Worm (Caenorhabditis elegans): ENCODE results near the gene let-765.

The let-765 gene

DNA sequence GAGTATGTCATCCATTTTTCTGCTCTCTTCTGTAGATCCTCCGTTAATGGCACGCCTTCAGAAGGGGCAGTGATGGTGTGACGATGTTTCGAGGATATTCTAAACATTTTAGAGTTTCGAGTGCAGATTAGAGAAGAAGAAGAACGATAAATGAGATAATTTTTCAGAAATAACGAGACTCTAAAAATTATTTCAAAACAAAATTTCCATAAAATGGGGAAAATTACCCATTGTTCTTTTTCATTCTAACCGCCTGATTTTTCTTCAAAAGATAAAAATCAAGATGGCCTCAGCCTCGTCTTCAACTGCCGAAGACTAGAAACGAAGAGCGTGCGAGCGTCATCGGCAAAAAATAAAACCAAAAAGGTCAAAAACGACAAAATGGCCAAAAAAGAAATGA lies at the start of gene let-765:
Gene let-765, minus strand, starts transcription at position 101 of the 400 bp plus-strand sequence.
- TF ChIP-seq unc-62 (GFP tag; optimal IDR thresholded peaks at IDR 0.05), result no peak

DNA sequence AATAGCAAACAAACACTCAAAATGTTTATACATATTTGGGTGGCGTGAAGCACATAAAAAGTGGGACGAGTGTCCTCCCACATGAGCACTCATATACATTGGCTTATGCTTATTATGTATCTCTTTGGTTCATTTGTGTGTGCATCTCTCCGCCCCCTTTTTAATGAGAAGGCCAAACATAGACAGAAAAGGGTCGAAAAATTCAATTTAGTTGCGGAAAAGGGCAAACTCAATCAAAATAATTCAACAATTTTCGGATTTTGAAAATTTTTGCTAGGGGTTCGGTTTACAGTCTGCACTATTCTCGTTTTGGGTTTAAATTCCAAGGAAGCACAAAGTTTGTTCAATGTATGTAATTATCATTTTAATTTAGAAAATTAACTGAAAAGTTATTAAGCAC lies 46.6 kb upstream of the let-765 start:
- no peak for TF ChIP-seq unc-62 (GFP tag; optimal IDR thresholded peaks at IDR 0.05)

DNA sequence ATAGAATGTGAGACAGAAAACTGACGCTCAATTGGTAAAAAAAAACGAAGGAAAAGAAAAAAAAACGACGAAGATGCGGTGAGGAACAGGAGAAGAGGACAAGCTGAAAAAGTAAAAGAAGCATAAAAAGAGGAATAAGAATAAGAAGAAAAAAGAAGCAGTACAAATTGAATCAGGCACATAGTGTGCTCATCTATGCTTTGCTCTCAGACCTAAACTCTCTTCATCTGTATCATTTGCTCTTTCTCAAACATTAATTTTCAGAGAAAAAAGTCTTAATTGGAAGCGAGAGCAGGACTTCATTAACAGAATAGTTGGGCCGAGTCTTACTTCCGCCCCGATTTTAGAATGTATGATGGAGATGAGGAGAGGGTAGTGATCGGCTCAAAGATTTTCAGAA lies 45.9 kb upstream of the let-765 start:
- TF ChIP-seq unc-62 (GFP tag; optimal IDR thresholded peaks at IDR 0.05), result no peak

DNA sequence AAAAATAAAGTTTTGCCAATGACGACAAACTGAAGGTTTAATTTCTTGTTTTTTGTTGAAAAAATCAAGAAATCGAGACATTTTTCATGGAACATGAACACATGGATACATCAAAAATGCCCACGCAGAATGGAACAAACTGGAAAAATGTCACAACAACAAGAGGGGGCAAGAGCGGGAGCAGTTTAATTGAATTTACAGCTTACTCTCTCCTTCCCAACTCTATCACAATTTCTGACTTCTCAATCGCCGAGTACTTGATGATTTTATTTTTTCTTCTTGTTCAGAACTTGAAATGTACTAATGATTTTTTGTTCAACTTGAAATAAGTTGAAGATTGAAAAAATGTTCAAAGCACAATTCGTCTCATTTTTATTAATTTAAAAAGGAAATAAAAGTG lies 44.3 kb upstream of the let-765 start:
- TF ChIP-seq unc-62 (GFP tag; optimal IDR thresholded peaks at IDR 0.05), result no peak

DNA sequence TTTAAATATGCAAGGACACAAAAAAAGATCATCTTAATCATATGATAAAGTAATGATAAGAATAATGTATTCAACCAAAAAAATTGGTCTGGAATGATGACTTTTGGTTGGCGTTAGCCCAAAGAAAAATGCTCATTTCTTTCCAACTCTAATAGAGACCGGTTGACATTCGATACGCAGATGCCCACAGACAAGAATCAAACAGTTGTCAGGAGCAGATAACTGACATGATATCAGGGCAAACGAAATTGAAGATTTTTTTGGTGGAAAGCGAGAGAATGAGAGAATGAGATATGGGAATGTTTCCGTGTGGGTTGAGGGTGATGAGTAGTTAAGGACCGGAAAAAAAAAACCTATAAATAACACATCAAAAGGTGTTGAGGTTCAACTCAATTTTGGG lies 38.1 kb upstream of the let-765 start:
- TF ChIP-seq unc-62 (GFP tag; optimal IDR thresholded peaks at IDR 0.05), result no peak

DNA sequence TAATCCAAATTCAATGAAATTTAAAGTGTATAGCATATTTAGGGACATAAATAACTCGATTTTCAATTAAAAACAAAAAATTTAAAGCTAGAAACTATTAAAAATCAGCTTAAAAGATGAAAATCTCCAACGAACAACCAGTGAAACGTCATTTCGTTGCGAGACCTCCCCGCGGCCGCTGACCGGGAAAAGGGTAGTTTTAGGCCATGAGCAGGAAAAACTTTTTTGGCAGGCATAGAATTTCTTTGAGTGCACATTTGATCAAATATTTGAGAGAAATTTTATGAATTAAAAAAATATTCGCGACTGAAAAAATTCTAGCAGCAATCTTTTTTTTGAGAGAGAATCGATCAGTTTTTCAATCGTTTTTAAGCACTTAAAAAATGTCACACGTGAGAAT lies 24.3 kb upstream of the let-765 start:
- no peak for TF ChIP-seq unc-62 (GFP tag; optimal IDR thresholded peaks at IDR 0.05)

DNA sequence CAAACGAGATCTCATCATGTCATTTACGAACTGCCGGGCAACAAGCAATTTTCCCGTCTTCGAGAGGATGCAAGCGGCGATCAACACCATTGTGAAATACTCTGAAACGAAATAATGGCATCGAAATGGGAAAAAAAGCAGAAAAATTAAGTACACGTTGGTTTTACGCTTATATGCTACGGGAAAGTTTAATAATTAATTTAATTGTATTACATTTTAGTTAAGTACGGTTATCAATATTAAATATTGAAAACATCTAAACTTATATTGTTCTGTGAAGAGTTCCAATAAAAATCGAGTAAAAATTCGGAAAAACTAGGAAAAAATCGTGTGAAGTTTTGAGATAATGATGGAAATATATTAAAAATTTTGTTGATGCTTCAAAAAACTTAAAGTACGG lies 23.9 kb upstream of the let-765 start, which contains the start of gene copd-1:
Gene copd-1, minus strand, starts transcription at position 101 of the 400 bp plus-strand sequence.
- no peak for TF ChIP-seq unc-62 (GFP tag; optimal IDR thresholded peaks at IDR 0.05)

DNA sequence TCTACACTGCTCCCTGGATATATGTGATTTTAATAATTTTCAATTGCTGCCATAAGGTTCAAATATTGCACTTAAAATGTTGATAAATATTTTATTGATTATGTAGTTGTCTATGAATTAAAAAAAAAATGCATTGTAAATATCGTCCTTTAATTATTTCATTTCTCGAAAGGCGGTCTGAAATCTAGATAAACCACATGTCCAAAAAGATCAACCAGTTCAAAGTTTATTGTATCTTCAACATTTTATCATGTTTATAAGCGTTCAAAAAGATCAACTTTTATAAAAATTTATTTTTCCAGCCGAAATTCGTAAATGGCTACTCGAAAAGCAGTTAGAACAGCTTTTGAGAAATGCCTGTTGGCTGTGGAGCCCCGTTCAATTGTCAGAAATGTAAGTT lies 19.0 kb upstream of the let-765 start, which contains the start of gene C13B9.2:
Gene C13B9.2, plus strand, starts transcription at position 301 of the 400 bp plus-strand sequence.
- TF ChIP-seq unc-62 (GFP tag; optimal IDR thresholded peaks at IDR 0.05), result no peak

DNA sequence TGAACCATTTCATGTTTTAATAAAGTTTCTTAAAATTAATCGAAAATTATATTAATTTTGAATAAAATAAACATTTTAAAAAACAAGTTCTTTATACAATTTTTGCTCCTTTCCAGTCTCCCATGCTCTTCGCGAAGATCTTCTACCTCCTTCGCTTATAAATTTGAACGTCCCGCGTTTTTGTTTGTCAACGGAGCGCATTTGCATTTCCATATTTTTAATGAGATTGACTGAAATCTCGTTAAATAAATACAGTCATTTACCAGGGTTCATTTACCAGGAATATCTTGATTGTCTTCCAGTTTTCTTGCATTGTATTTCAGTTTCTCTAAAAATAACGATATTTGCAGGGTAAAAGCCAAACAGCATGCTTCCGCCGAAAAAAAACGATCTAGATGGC lies 14.1 kb upstream of the let-765 start, which contains the start of gene cmtr-2:
Gene cmtr-2, plus strand, starts transcription at position 351 of the 400 bp plus-strand sequence.
- TF ChIP-seq unc-62 (GFP tag; optimal IDR thresholded peaks at IDR 0.05), result no peak

DNA sequence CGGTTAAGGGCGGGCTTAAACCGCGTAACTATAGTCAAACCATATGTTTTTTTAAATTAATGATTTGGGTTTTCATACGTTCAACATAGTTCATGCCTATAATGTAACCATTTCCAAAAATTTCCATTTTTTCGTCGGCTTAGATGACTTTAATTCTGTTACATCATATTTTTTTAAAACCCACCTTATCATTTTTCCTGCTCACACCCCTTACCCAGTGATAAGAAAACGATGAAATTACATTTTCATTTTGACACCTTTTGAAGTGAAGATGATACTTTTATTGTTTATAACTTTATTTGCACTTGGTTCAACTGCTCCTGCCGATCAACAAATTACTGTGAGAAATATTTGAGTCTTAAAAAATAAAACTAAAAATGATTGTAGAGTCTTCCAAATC lies 11.3 kb upstream of the let-765 start, which contains the start of gene ctsa-4.2:
Gene ctsa-4.2, plus strand, starts transcription at position 247 of the 400 bp plus-strand sequence.
- no peak for TF ChIP-seq unc-62 (GFP tag; optimal IDR thresholded peaks at IDR 0.05)

DNA sequence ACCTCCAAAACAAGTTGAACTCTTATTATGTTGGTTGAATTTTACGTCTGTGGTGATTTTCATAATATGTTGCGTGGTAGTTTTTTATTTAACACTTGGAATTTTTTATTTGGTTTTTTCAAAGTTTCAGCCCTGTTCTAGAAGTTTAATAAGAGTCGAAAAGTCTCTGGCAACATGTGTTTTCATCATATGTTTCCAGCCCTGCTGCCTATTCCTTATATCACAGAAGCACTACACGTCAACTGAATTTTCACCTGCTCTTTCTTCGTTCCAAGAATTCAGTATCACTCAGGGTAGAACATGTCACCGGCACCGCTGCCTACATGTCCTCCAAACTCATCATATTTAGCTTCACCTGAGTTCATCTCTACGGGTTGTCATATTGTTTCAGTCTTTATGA lies 9.5 kb upstream of the let-765 start, which contains the start of gene srh-40:
Gene srh-40, plus strand, starts transcription at position 301 of the 400 bp plus-strand sequence.
- TF ChIP-seq unc-62 (GFP tag; optimal IDR thresholded peaks at IDR 0.05), result no peak

DNA sequence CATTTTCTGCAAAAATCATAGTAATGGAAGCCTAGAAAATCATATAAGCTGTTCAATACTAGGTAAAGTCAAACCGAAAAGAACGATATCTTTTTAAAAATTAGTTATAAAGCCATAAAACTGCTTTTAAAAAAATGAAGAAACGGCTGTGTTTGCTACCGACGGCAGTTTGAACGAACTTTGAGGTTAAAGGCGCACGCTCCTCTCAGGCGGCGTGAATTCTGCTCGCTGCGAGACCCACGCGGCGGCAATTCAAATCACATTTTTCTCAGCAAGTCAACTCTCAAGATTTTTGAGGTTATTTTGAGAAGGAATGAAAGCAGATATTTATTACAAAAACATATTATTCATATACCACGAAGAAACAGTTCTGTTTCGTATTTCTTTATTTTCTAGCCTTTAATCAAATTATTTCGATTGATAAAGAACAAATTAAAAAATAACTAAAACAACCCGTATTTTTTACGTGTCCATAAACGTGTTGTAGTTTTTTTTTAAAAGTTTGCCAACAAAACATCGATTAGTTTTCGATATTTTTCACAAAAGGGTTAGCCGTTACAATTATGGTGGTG lies 7.2 kb upstream of the let-765 start, which contains the start of the genes mdh-2 and F20H11.4:
Gene mdh-2, minus strand, starts transcription at position 6 of the 572 bp plus-strand sequence.
Gene F20H11.4, plus strand, starts transcription at position 522 of the 572 bp plus-strand sequence.
- no peak for TF ChIP-seq unc-62 (GFP tag; optimal IDR thresholded peaks at IDR 0.05)

DNA sequence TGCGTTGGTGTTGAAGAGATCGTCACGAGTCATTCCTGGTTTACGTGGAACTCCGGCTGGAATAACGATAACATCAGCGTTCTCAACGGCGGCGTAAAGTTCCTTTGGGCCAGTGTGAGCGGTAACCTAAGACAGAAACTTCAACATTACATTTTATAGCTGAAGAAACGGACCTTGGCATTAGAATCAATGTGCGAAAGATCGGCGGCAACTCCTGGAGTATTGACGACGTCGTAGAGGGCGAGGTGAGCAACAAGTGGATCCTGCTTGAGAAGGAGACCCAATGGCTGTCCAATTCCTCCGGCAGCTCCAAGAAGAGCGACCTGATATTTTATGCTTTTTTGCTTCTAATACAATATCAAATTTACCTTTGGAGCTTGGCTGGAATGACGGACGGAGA lies 6.7 kb upstream of the let-765 start:
- no peak for TF ChIP-seq unc-62 (GFP tag; optimal IDR thresholded peaks at IDR 0.05)

DNA sequence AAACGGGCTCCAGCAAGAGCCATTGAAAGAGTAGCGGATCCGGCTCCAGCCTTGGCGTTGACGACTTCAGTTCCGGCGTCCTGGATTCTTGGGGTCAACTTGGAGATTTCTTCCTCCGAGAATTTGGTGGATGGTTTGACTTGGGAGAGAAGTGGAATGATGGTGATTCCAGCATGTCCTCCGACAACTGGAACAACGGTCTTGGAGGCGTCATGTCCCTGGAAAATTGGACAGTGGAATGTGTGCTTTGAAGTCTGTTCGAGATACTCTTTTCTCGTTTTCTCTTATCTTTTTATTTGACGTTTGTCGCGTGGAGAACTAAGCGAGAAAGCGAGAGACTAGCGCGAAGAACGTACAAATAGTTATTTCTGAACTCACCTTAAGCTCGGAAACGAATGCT lies 6.1 kb upstream of the let-765 start:
- TF ChIP-seq unc-62 (GFP tag; optimal IDR thresholded peaks at IDR 0.05), result no peak

DNA sequence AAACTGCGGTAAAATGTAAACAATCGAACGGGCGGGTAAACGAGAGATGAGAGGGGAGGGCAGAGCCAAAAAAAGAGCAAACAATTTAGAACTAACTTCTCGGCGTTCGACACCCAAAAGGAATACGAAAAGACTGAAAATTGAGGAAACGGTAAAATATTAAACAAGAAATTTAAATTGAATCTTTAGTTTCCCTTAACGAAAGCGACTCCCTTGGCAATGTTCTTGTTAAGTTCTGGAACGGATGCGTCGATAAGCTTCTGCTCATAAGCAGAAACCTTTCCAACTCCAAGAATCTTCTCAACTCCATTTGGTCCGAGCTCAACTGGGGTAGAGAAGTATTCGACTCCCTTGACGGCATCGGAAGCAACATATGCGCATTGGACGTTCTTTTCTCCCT lies 5.7 kb upstream of the let-765 start:
- no peak for TF ChIP-seq unc-62 (GFP tag; optimal IDR thresholded peaks at IDR 0.05)

DNA sequence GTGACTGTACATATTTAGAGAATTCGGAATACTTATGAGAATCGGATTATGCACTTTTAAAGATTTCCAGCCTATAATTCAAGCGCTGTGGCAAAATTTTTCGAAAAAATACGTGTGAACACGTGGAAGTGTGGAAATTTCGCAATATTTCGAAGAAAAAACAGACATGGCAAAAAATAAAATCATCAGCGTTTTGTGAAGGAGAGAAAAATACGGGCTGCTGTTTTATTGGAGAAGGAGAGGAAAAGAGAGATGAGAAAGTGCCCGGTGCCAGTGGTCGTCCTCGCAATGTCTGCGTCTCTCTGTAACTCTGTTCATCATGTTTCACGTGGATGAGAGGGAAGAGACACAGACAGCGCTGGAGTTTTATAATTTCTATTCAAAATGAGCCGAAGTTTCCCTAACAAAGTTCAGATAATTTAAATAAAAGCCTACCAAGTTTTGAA lies 5.1 kb upstream of the let-765 start:
- TF ChIP-seq unc-62 (GFP tag; optimal IDR thresholded peaks at IDR 0.05), result no peak

DNA sequence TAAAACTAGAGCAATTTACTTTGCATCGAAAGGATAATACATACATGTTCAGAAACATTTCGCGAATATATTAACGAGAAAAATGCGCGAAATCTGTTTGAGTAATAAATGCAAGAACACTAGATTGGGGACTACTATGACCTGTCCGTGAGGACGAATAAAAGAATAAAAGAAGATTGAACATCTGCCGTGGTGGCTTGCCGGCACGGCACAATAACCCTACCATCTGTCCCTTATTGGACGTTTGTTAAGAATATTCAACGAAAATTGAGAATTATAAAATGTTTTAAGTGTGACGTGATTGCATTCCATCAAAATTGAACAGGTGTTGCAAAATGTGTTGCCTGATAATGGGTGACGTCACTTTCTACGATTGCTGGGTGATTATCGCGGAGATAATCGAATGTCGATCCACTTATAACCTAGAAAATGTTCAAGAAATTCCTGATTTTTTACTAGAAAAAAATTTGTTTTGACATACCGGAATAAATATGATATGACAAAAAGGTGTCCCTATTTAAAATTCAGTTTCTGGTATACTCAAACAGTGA lies 4.5 kb upstream of the let-765 start:
- TF ChIP-seq unc-62 (GFP tag; optimal IDR thresholded peaks at IDR 0.05), result no peak

All from whole organism, dauer.